Worm (Caenorhabditis elegans) whole organism, L1 larva: Measurements from ENCODE around the gene str-231.

Experiments used
- Y116A8C.19 ChIP-seq: sonication (generic microtip); optimal IDR thresholded peaks from 2 replicates; lab custom pipeline; 2016; ENCODE audit warnings: missing compliant biosample characterization, missing genetic modification characterization, borderline replicate concordance
- aha-1 ChIP-seq: fragments of 150-350 bp; optimal IDR thresholded peaks from 2 replicates; lab custom pipeline; 2014; ENCODE audit warnings: missing biosample characterization, missing genetic modification characterization
- alr-1 ChIP-seq: fragments of 200-800 bp; sonication (Bioruptor generic); optimal IDR thresholded peaks from 2 replicates; lab custom pipeline; 2018; ENCODE audit warnings: borderline replicate concordance, mild to moderate bottlenecking, missing genetic modification characterization, missing compliant biosample characterization
- ama-1 ChIP-seq: fragments of 150-350 bp; optimal IDR thresholded peaks from 2 replicates; lab custom pipeline; 2014
- blmp-1 ChIP-seq: fragments of 150-350 bp; optimal IDR thresholded peaks from 2 replicates; lab custom pipeline; 2014; ENCODE audit warnings: missing biosample characterization, missing genetic modification characterization
- ceh-8 ChIP-seq: fragments of 200-800 bp; sonication (Bioruptor generic); optimal IDR thresholded peaks from 2 replicates; lab custom pipeline; 2018; ENCODE audit warnings: mild to moderate bottlenecking, missing genetic modification characterization, moderate library complexity, missing compliant biosample characterization
- ceh-82 ChIP-seq, 3 experiments: fragments of 150-350 bp in 1 of 3; sonication (generic microtip) in 2 of 3; optimal IDR thresholded peaks; 2 replicates each; lab custom pipeline; 2014 to 2017; ENCODE audit warnings: missing biosample characterization in 3 of 3, missing genetic modification characterization in 3 of 3
- ceh-88 ChIP-seq: fragments of 200-800 bp; sonication (Bioruptor generic); IDR thresholded peaks from 2 replicates; pipeline ENCODE4 v1.3.6; 2022; ENCODE audit warnings: missing genetic modification characterization, missing compliant biosample characterization
- ceh-90 ChIP-seq: sonication (generic microtip); optimal IDR thresholded peaks from 2 replicates; lab custom pipeline; 2016; ENCODE audit warnings: missing genetic modification characterization, missing compliant biosample characterization
- dpl-1 ChIP-seq, 3 experiments: fragments of 150-350 bp in 2 of 3; sonication (generic microtip) in 1 of 3; optimal IDR thresholded peaks; 2 replicates each; lab custom pipeline; 2014 to 2017; ENCODE audit warnings: missing biosample characterization in 3 of 3, missing genetic modification characterization in 3 of 3, missing genetic modification reagents in 3 of 3
- dsc-1 ChIP-seq: sonication (generic microtip); optimal IDR thresholded peaks from 2 replicates; lab custom pipeline; 2016; ENCODE audit warnings: mild to moderate bottlenecking, missing genetic modification characterization, missing compliant biosample characterization
- efl-3 ChIP-seq: fragments of 200-800 bp; sonication (Bioruptor generic); optimal IDR thresholded peaks from 2 replicates; lab custom pipeline; 2018; ENCODE audit warnings: mild to moderate bottlenecking, missing genetic modification characterization, missing compliant biosample characterization
- egl-13 ChIP-seq: sonication (generic microtip); optimal IDR thresholded peaks from 2 replicates; lab custom pipeline; 2016; ENCODE audit warnings: missing genotype, missing genetic modification reagents, missing genetic modification characterization, missing compliant biosample characterization
- egl-27 ChIP-seq, 2 experiments: fragments of 150-350 bp in 1 of 2; sonication (generic microtip); optimal IDR thresholded peaks; 3 replicates each; lab custom pipeline; 2017 to 2018; ENCODE audit warnings: missing biosample characterization in 2 of 2, missing genetic modification characterization in 2 of 2, missing genetic modification reagents in 2 of 2
- elt-2 ChIP-seq: sonication (generic microtip); optimal IDR thresholded peaks from 2 replicates; lab custom pipeline; 2016; ENCODE audit warnings: missing genetic modification characterization, mild to moderate bottlenecking, inconsistent platforms, missing compliant biosample characterization, missing genetic modification reagents
- elt-3 ChIP-seq, 6 experiments: fragments of 150-350 bp in 1 of 6; sonication (generic microtip); optimal IDR thresholded peaks; 2 replicates each; lab custom pipeline; 2017 to 2018; ENCODE audit warnings: missing biosample characterization in 6 of 6, missing genetic modification characterization in 6 of 6, inconsistent platforms in 1 of 6
- fkh-10 ChIP-seq: sonication (generic microtip); optimal IDR thresholded peaks from 2 replicates; lab custom pipeline; 2017; ENCODE audit warnings: missing biosample characterization, missing genetic modification reagents, missing genetic modification characterization
- fkh-4 ChIP-seq: sonication (generic microtip); optimal IDR thresholded peaks from 2 replicates; lab custom pipeline; 2016; ENCODE audit warnings: missing compliant biosample characterization, missing genetic modification characterization, borderline replicate concordance
- grh-1 ChIP-seq: fragments of 200-800 bp; sonication (Bioruptor generic); IDR thresholded peaks from 2 replicates; pipeline ENCODE4 v1.3.6; 2022; ENCODE audit warnings: missing genetic modification reagents, missing genetic modification characterization, missing compliant biosample characterization
- hlh-17 ChIP-seq: fragments of 200-800 bp; sonication (Bioruptor generic); optimal IDR thresholded peaks from 2 replicates; lab custom pipeline; 2018; ENCODE audit warnings: missing genetic modification characterization, mild to moderate bottlenecking, missing compliant biosample characterization, moderate library complexity, borderline replicate concordance
- hpl-2 ChIP-seq: fragments of 150-350 bp; optimal IDR thresholded peaks from 2 replicates; lab custom pipeline; 2014; ENCODE audit warnings: missing biosample characterization, missing genetic modification reagents, missing genetic modification characterization
- irx-1 ChIP-seq: sonication (generic microtip); optimal IDR thresholded peaks from 2 replicates; lab custom pipeline; 2016; ENCODE audit warnings: missing genetic modification characterization, missing compliant biosample characterization
- isw-1 ChIP-seq: fragments of 200-800 bp; sonication (Bioruptor generic); IDR thresholded peaks from 2 replicates; pipeline ENCODE4 v1.3.6; 2022; ENCODE audit warnings: missing genetic modification characterization, missing compliant biosample characterization
- jun-1 ChIP-seq: fragments of 150-350 bp; optimal IDR thresholded peaks from 2 replicates; lab custom pipeline; 2014; ENCODE audit warnings: missing biosample characterization, missing genetic modification reagents, missing genetic modification characterization
- lin-13 ChIP-seq: fragments of 150-350 bp; optimal IDR thresholded peaks from 2 replicates; lab custom pipeline; 2014; ENCODE audit warnings: missing biosample characterization, missing genetic modification reagents, missing genetic modification characterization
- lin-39 ChIP-seq: fragments of 150-350 bp; optimal IDR thresholded peaks from 2 replicates; lab custom pipeline; 2014; ENCODE audit warnings: missing biosample characterization, missing genetic modification reagents, missing genetic modification characterization
- lir-3 ChIP-seq: sonication (generic microtip); optimal IDR thresholded peaks from 2 replicates; lab custom pipeline; 2016; ENCODE audit warnings: mild to moderate bottlenecking, missing genetic modification characterization, moderate library complexity, missing compliant biosample characterization; ENCODE audit not compliant: poor library complexity
- lsy-2 ChIP-seq, 2 experiments: fragments of 150-350 bp; optimal IDR thresholded peaks; 2 replicates each; lab custom pipeline; 2014; ENCODE audit warnings: missing biosample characterization in 2 of 2, missing genetic modification characterization in 2 of 2
- mdl-1 ChIP-seq, 2 experiments: fragments of 150-350 bp; optimal IDR thresholded peaks; 2 replicates each; lab custom pipeline; 2014 to 2017; ENCODE audit warnings: missing biosample characterization in 2 of 2, missing genetic modification characterization in 2 of 2, inconsistent platforms in 1 of 2
- mef-2 ChIP-seq: fragments of 150-350 bp; optimal IDR thresholded peaks from 2 replicates; lab custom pipeline; 2014; ENCODE audit warnings: missing biosample characterization, missing genetic modification characterization
- mep-1 ChIP-seq: fragments of 150-350 bp; optimal IDR thresholded peaks from 2 replicates; lab custom pipeline; 2014; ENCODE audit warnings: missing biosample characterization, missing genetic modification characterization
- nhr-11 ChIP-seq: fragments of 150-350 bp; optimal IDR thresholded peaks from 2 replicates; lab custom pipeline; 2014; ENCODE audit warnings: missing biosample characterization, missing genetic modification characterization
- nhr-19 ChIP-seq: fragments of 200-800 bp; sonication (Bioruptor generic); conservative IDR thresholded peaks from 2 replicates; pipeline ENCODE4 v1.3.6; 2022; ENCODE audit warnings: missing genetic modification characterization, missing compliant biosample characterization
- nhr-237 ChIP-seq: fragments of 150-350 bp; optimal IDR thresholded peaks from 2 replicates; lab custom pipeline; 2014; ENCODE audit warnings: missing biosample characterization, missing genetic modification characterization
- nhr-47 ChIP-seq: sonication (generic microtip); optimal IDR thresholded peaks from 2 replicates; lab custom pipeline; 2016; ENCODE audit warnings: mild to moderate bottlenecking, missing genetic modification characterization, moderate library complexity, missing compliant biosample characterization
- nhr-71 ChIP-seq: sonication (generic microtip); optimal IDR thresholded peaks from 2 replicates; lab custom pipeline; 2016; ENCODE audit warnings: mild to moderate bottlenecking, missing genetic modification characterization, moderate library complexity, missing compliant biosample characterization
- nhr-76 ChIP-seq: sonication (generic microtip); optimal IDR thresholded peaks from 2 replicates; lab custom pipeline; 2017; ENCODE audit warnings: missing biosample characterization, missing genetic modification characterization
- nhr-77 ChIP-seq: fragments of 150-350 bp; optimal IDR thresholded peaks from 2 replicates; lab custom pipeline; 2014; ENCODE audit warnings: missing biosample characterization, missing genetic modification characterization
- nhr-90 ChIP-seq: sonication (generic microtip); optimal IDR thresholded peaks from 2 replicates; lab custom pipeline; 2016; ENCODE audit warnings: mild to moderate bottlenecking, missing genetic modification characterization, missing compliant biosample characterization; ENCODE audit not compliant: poor library complexity
- pag-3 ChIP-seq: sonication (generic microtip); optimal IDR thresholded peaks from 2 replicates; lab custom pipeline; 2017; ENCODE audit warnings: missing genetic modification characterization, mild to moderate bottlenecking, missing compliant biosample characterization, antibody characterized with exemption, borderline replicate concordance; ENCODE audit not compliant: insufficient read depth
- pqm-1 ChIP-seq: sonication (generic microtip); optimal IDR thresholded peaks from 3 replicates; lab custom pipeline; 2017; ENCODE audit warnings: missing biosample characterization, missing genetic modification characterization
- skn-1 ChIP-seq: fragments of 150-350 bp; optimal IDR thresholded peaks from 2 replicates; lab custom pipeline; 2014; ENCODE audit warnings: missing biosample characterization, missing genetic modification characterization
- snpc-4 ChIP-seq: fragments of 150-350 bp; optimal IDR thresholded peaks from 2 replicates; lab custom pipeline; 2014; ENCODE audit warnings: missing biosample characterization, missing genetic modification characterization
- snu-23 ChIP-seq: sonication (generic microtip); optimal IDR thresholded peaks from 2 replicates; lab custom pipeline; 2016; ENCODE audit warnings: missing genetic modification characterization, missing compliant biosample characterization
- sox-4 ChIP-seq: sonication (generic microtip); optimal IDR thresholded peaks from 2 replicates; lab custom pipeline; 2016; ENCODE audit warnings: missing genetic modification characterization, missing compliant biosample characterization
- sptf-1 ChIP-seq: fragments of 150-350 bp; optimal IDR thresholded peaks from 2 replicates; lab custom pipeline; 2014; ENCODE audit warnings: missing biosample characterization, missing genetic modification characterization
- unc-30 ChIP-seq: sonication (generic microtip); optimal IDR thresholded peaks from 2 replicates; lab custom pipeline; 2017; ENCODE audit warnings: missing biosample characterization, missing genetic modification characterization
- unc-86 ChIP-seq: sonication (generic microtip); optimal IDR thresholded peaks from 2 replicates; lab custom pipeline; 2016; ENCODE audit warnings: missing genetic modification characterization, missing compliant biosample characterization
- vab-15 ChIP-seq: sonication (generic microtip); optimal IDR thresholded peaks from 2 replicates; lab custom pipeline; 2017; ENCODE audit warnings: missing genotype, mild to moderate bottlenecking, missing genetic modification characterization, missing compliant biosample characterization
- xbp-1 ChIP-seq: sonication (generic microtip); optimal IDR thresholded peaks from 2 replicates; lab custom pipeline; 2016; ENCODE audit warnings: missing genetic modification characterization, missing compliant biosample characterization
- zag-1 ChIP-seq: fragments of 150-350 bp; optimal IDR thresholded peaks from 2 replicates; lab custom pipeline; 2014; ENCODE audit warnings: missing biosample characterization, missing genetic modification characterization

The str-231 gene

DNA sequence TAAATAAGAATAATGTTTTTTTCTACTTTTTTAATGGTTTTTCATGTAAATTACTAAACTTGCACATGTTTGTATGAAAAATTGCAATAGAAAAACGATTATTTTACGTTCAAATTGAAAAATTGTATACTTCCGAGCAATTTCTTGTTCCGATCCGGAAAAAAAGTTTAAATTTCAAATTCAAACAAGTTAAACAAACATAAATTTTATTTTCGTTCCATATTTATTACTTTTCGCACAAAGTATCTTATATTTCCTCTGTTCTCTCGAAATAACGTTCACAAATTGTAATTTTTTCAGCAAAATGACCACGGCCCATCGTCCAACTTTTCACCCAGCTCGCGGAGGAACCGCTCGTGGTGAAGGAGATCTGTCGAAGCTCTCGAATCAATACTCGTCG is 15.6 kb upstream of the str-231 start, which contains the start of gene cwc-15:
TSS of gene cwc-15 (plus strand) at position 301 of the 400 bp plus-strand sequence.
- no peak for TF ChIP-seq irx-1
- TF ChIP-seq skn-1 (tag; lab: Kevin White, UChicago): no peak
- no peak for TF ChIP-seq snpc-4 (tag; lab: Kevin White, UChicago)
- no peak for TF ChIP-seq hpl-2 (GFP tag; lab: Kevin White, UChicago)
- no peak for TF ChIP-seq nhr-11 (tag; lab: Kevin White, UChicago)
- no peak for TF ChIP-seq jun-1
- TF ChIP-seq unc-30: no peak
- TF ChIP-seq sox-4: no peak
- TF ChIP-seq fkh-10 (GFP tag; lab: Kevin White, UChicago): no peak
- no peak for TF ChIP-seq vab-15 (tag; lab: Kevin White, UChicago)
- no peak for TF ChIP-seq lin-39
- TF ChIP-seq ama-1 (lab: Kevin White, UChicago): no peak

DNA sequence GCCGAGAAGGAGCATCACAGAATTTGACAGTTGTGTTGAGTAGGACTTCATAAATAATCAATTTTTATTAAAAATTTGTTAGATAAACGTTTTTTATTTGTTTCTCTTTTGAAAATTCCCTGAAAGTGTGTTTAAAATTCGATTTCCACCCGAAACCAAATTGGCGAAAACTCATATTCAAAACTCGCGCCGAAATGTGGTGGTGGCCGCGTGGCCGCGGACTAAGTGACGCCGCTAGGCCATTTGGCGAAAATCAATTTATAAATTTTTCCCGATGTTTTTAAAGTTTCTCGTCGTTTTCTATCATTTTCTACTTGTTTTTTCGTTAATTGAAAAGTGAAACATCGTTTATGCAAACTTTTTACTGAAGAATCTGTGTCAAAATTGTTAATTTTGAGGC is 15.2 kb upstream of the str-231 start:
- TF ChIP-seq efl-3 (GFP tag; lab: Kevin White, UChicago): no peak
- no peak for TF ChIP-seq nhr-76 (tag; lab: Kevin White, UChicago)
- no peak for TF ChIP-seq zag-1 (tag; lab: Kevin White, UChicago)
- no peak for TF ChIP-seq lin-13 (GFP tag; lab: Kevin White, UChicago)
- TF ChIP-seq dpl-1 (GFP tag; optimal IDR thresholded peaks at IDR 0.05; lab: Kevin White, UChicago): peak; percentile 82 to 91 (median 88)
- TF ChIP-seq mep-1 (tag; lab: Kevin White, UChicago): no peak
- no peak for TF ChIP-seq mdl-1 (tag; optimal IDR thresholded peaks at IDR 0.05; lab: Kevin White, UChicago)
- TF ChIP-seq ama-1 (lab: Kevin White, UChicago): no peak
- no peak for TF ChIP-seq lsy-2 (tag; optimal IDR thresholded peaks at IDR 0.05; lab: Kevin White, UChicago)
- no peak for TF ChIP-seq nhr-77 (tag; lab: Kevin White, UChicago)
- peak; percentile 16 for TF ChIP-seq elt-2
- TF ChIP-seq nhr-237: no peak
- TF ChIP-seq egl-27 (tag; optimal IDR thresholded peaks at IDR 0.05; lab: Kevin White, UChicago): no peak
- TF ChIP-seq blmp-1: no peak
- TF ChIP-seq xbp-1: peak; percentile 55
- no peak for TF ChIP-seq ceh-8 (GFP tag; lab: Kevin White, UChicago)
- no peak for TF ChIP-seq sptf-1
- no peak for TF ChIP-seq aha-1 (tag; lab: Kevin White, UChicago)
- TF ChIP-seq nhr-47 (tag; lab: Kevin White, UChicago): peak; percentile 73
- TF ChIP-seq isw-1 (GFP tag; lab: Robert Waterston, UW): peak; percentile 49
- peak; percentile 87 for TF ChIP-seq ceh-90 (tag; lab: Kevin White, UChicago)
- TF ChIP-seq nhr-71: peak; percentile 73
- TF ChIP-seq snpc-4 (tag; lab: Kevin White, UChicago): peak; percentile 68
- TF ChIP-seq fkh-4: peak; percentile 60
- peak; percentile 15 to 52 (median 36) for TF ChIP-seq ceh-82 (tag; optimal IDR thresholded peaks at IDR 0.05; lab: Kevin White, UChicago)
- peak; percentile 84 for TF ChIP-seq lir-3
- TF ChIP-seq hlh-17 (GFP tag; lab: Kevin White, UChicago): no peak
- no peak for TF ChIP-seq hpl-2 (GFP tag; lab: Kevin White, UChicago)
- TF ChIP-seq pqm-1 (tag; lab: Kevin White, UChicago): no peak
- peak; percentile 75 for TF ChIP-seq nhr-90 (tag; lab: Kevin White, UChicago)
- no peak for TF ChIP-seq egl-13
- TF ChIP-seq elt-3 (tag; optimal IDR thresholded peaks at IDR 0.05; lab: Kevin White, UChicago): no peak
- peak; percentile 52 for TF ChIP-seq dsc-1 (tag; lab: Kevin White, UChicago)
- no peak for TF ChIP-seq grh-1 (GFP tag; lab: Robert Waterston, UW)
- no peak for TF ChIP-seq alr-1 (tag; lab: Kevin White, UChicago)
- TF ChIP-seq snu-23 (GFP tag; lab: Kevin White, UChicago): no peak
- TF ChIP-seq ceh-88 (GFP tag; lab: Robert Waterston, UW): no peak
- TF ChIP-seq vab-15 (tag; lab: Kevin White, UChicago): no peak
- TF ChIP-seq pag-3 (tag; lab: Kevin White, UChicago): no peak
- peak; percentile 30 for TF ChIP-seq Y116A8C.19
- no peak for TF ChIP-seq mef-2
- TF ChIP-seq nhr-19: no peak; the same call in 1 of the 2 replicates
- TF ChIP-seq lin-39: no peak
- no peak for TF ChIP-seq unc-86 (tag; lab: Kevin White, UChicago)
